Worm (Caenorhabditis elegans) whole organism, L3 larva: ENCODE measurements around the gene dmd-10.

ENCODE experiments used
- ZK546.5 ChIP-seq: sonication (generic microtip); optimal IDR thresholded peaks from 2 replicates; lab custom pipeline; 2017; ENCODE audit warnings: missing biosample characterization, missing genetic modification characterization
- ama-1 ChIP-seq: fragments of 150-350 bp; optimal IDR thresholded peaks from 2 replicates; lab custom pipeline; 2018
- fos-1 ChIP-seq: fragments of 150-350 bp; optimal IDR thresholded peaks from 2 replicates; lab custom pipeline; 2014; ENCODE audit warnings: missing biosample characterization, missing genetic modification characterization
- lin-39 ChIP-seq: fragments of 150-350 bp; optimal IDR thresholded peaks from 2 replicates; lab custom pipeline; 2018; ENCODE audit warnings: missing biosample characterization, missing genetic modification reagents, missing genetic modification characterization
- nhr-77 ChIP-seq: fragments of 150-350 bp; optimal IDR thresholded peaks from 2 replicates; lab custom pipeline; 2014; ENCODE audit warnings: missing biosample characterization, missing genetic modification characterization
- skn-1 ChIP-seq: fragments of 150-350 bp; optimal IDR thresholded peaks from 2 replicates; lab custom pipeline; 2014; ENCODE audit warnings: missing biosample characterization, missing genetic modification characterization
- unc-62 ChIP-seq: fragments of 150-350 bp; sonication (generic microtip); optimal IDR thresholded peaks from 4 replicates; lab custom pipeline; 2014; ENCODE audit warnings: missing biosample characterization, missing genetic modification reagents, missing genetic modification characterization
- ztf-4 ChIP-seq: fragments of 150-350 bp; optimal IDR thresholded peaks from 2 replicates; lab custom pipeline; 2014; ENCODE audit warnings: missing biosample characterization, missing genetic modification characterization

DNA sequence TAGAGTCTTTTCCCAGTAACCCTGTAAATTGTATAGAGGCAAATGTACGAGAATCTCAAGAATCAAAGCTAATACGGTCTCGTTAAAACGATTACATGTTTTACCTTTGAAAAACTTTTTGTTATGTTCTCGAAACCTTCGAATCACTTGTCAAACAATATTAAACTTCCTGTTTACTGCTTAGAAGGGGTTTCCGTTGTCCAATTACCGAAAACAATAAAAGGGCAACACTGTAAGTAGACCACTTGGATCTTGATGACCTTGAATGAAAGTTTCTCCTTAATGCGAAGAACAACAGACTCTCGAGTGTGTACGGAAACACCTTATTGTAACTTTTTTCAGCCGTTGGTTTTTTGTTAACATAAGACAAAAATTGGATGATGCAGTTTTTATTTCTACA, 35.8 kb downstream of the dmd-10 start:
- TF ChIP-seq ZK546.5 (tag; lab: Kevin White, UChicago) = no peak
- TF ChIP-seq nhr-77 (tag; lab: Kevin White, UChicago) = no peak
- no peak for TF ChIP-seq fos-1 (tag; lab: Kevin White, UChicago)
- TF ChIP-seq unc-62 = no peak
- TF ChIP-seq ama-1 (lab: Kevin White, UChicago) = no peak
- no peak for TF ChIP-seq ztf-4 (tag; lab: Kevin White, UChicago)
- TF ChIP-seq lin-39 = no peak
- no peak for TF ChIP-seq skn-1 (tag; lab: Kevin White, UChicago)
